Worm (Caenorhabditis elegans) whole organism, late embryonic: ENCODE data around the gene H38K22.6.

ENCODE experiments used
- C08G9.2 ChIP-seq: sonication (generic microtip); optimal IDR thresholded peaks from 2 replicates; lab custom pipeline; 2016; ENCODE audit warnings: mild to moderate bottlenecking, missing genetic modification characterization, moderate library complexity, missing compliant biosample characterization
- C38D4.7 ChIP-seq: fragments of 200-800 bp; sonication (Bioruptor generic); optimal IDR thresholded peaks from 2 replicates; lab custom pipeline; 2018; ENCODE audit warnings: mild to moderate bottlenecking, missing genetic modification characterization, moderate library complexity, missing compliant biosample characterization
- F13H6.1 ChIP-seq: sonication (generic microtip); optimal IDR thresholded peaks from 2 replicates; lab custom pipeline; 2016; ENCODE audit warnings: missing genetic modification characterization, missing compliant biosample characterization
- K09A11.1 ChIP-seq: sonication (generic microtip); optimal IDR thresholded peaks from 2 replicates; lab custom pipeline; 2017; ENCODE audit warnings: antibody characterized with exemption, mild to moderate bottlenecking, missing genetic modification characterization, missing compliant biosample characterization; ENCODE audit not compliant: insufficient read depth
- T23F11.4 ChIP-seq: fragments of 200-800 bp; sonication (Bioruptor generic); optimal IDR thresholded peaks from 2 replicates; lab custom pipeline; 2018; ENCODE audit warnings: mild to moderate bottlenecking, missing genetic modification characterization, missing compliant biosample characterization
- ahr-1 ChIP-seq: sonication (generic microtip); optimal IDR thresholded peaks from 2 replicates; lab custom pipeline; 2016; ENCODE audit warnings: missing genetic modification characterization, missing compliant biosample characterization
- ceh-18 ChIP-seq: sonication (generic microtip); optimal IDR thresholded peaks from 2 replicates; lab custom pipeline; 2016; ENCODE audit warnings: missing genetic modification characterization, missing compliant biosample characterization
- ceh-19 ChIP-seq: fragments of 200-800 bp; sonication (Bioruptor generic); optimal IDR thresholded peaks from 2 replicates; lab custom pipeline; 2018; ENCODE audit warnings: mild to moderate bottlenecking, missing genetic modification characterization, missing compliant biosample characterization
- ceh-2 ChIP-seq: sonication (generic microtip); optimal IDR thresholded peaks from 2 replicates; lab custom pipeline; 2016; ENCODE audit warnings: missing genotype, missing genetic modification characterization, missing compliant biosample characterization
- ceh-22 ChIP-seq: sonication (generic microtip); optimal IDR thresholded peaks from 2 replicates; lab custom pipeline; 2017; ENCODE audit warnings: missing biosample characterization, missing genetic modification characterization
- ceh-24 ChIP-seq: sonication (generic microtip); optimal IDR thresholded peaks from 2 replicates; lab custom pipeline; 2016; ENCODE audit warnings: mild to moderate bottlenecking, missing genetic modification characterization, missing compliant biosample characterization
- ceh-31 ChIP-seq: sonication (generic microtip); optimal IDR thresholded peaks from 2 replicates; lab custom pipeline; 2016; ENCODE audit warnings: missing genetic modification characterization, missing compliant biosample characterization
- ceh-34 ChIP-seq: sonication (generic microtip); optimal IDR thresholded peaks from 2 replicates; lab custom pipeline; 2016; ENCODE audit warnings: mild to moderate bottlenecking, missing genetic modification characterization, missing compliant biosample characterization
- ceh-6 ChIP-seq: fragments of 200-800 bp; sonication (Bioruptor generic); optimal IDR thresholded peaks from 2 replicates; lab custom pipeline; 2018; ENCODE audit warnings: mild to moderate bottlenecking, missing genetic modification characterization, missing compliant biosample characterization
- che-1 ChIP-seq: sonication (generic microtip); optimal IDR thresholded peaks from 2 replicates; lab custom pipeline; 2016; ENCODE audit warnings: mild to moderate bottlenecking, missing genetic modification characterization, missing compliant biosample characterization
- dmd-4 ChIP-seq: sonication (generic microtip); optimal IDR thresholded peaks from 2 replicates; lab custom pipeline; 2016; ENCODE audit warnings: borderline replicate concordance, missing genetic modification characterization, missing compliant biosample characterization
- dve-1 ChIP-seq: sonication (generic microtip); optimal IDR thresholded peaks from 2 replicates; lab custom pipeline; 2017; ENCODE audit warnings: antibody characterized with exemption, mild to moderate bottlenecking, missing genetic modification characterization, missing compliant biosample characterization
- elt-4 ChIP-seq: sonication (generic microtip); optimal IDR thresholded peaks from 2 replicates; lab custom pipeline; 2016; ENCODE audit warnings: missing genetic modification characterization, missing compliant biosample characterization
- ets-4 ChIP-seq: sonication (generic microtip); optimal IDR thresholded peaks from 2 replicates; lab custom pipeline; 2016; ENCODE audit warnings: missing genetic modification characterization, missing compliant biosample characterization
- eyg-1 ChIP-seq: sonication (generic microtip); optimal IDR thresholded peaks from 2 replicates; lab custom pipeline; 2016; ENCODE audit warnings: missing genotype, missing genetic modification characterization, missing compliant biosample characterization
- fax-1 ChIP-seq: sonication (generic microtip); optimal IDR thresholded peaks from 2 replicates; lab custom pipeline; 2016; ENCODE audit warnings: missing genotype, missing genetic modification characterization, missing compliant biosample characterization
- fkh-6 ChIP-seq: sonication (generic microtip); optimal IDR thresholded peaks from 2 replicates; lab custom pipeline; 2016; ENCODE audit warnings: missing genetic modification characterization, missing compliant biosample characterization
- hlh-13 ChIP-seq: fragments of 200-800 bp; sonication (Bioruptor generic); optimal IDR thresholded peaks from 2 replicates; lab custom pipeline; 2018; ENCODE audit warnings: mild to moderate bottlenecking, missing genetic modification characterization, missing compliant biosample characterization
- hlh-15 ChIP-seq: sonication (generic microtip); optimal IDR thresholded peaks from 2 replicates; lab custom pipeline; 2016; ENCODE audit warnings: missing genetic modification characterization, missing compliant biosample characterization
- hlh-30 ChIP-seq: sonication (generic microtip); optimal IDR thresholded peaks from 2 replicates; lab custom pipeline; 2017; ENCODE audit warnings: antibody characterized with exemption, missing genetic modification characterization, missing compliant biosample characterization; ENCODE audit not compliant: insufficient read depth
- hlh-6 ChIP-seq: sonication (generic microtip); optimal IDR thresholded peaks from 2 replicates; lab custom pipeline; 2016; ENCODE audit warnings: missing genotype, missing genetic modification characterization, missing compliant biosample characterization
- hlh-8 ChIP-seq: sonication (generic microtip); optimal IDR thresholded peaks from 2 replicates; lab custom pipeline; 2016; ENCODE audit warnings: missing genotype, missing genetic modification characterization, missing compliant biosample characterization
- lin-11 ChIP-seq: fragments of 200-800 bp; sonication (Bioruptor generic); optimal IDR thresholded peaks from 2 replicates; lab custom pipeline; 2018; ENCODE audit warnings: mild to moderate bottlenecking, missing genetic modification characterization, missing compliant biosample characterization
- madf-2 ChIP-seq: sonication (generic microtip); optimal IDR thresholded peaks from 2 replicates; lab custom pipeline; 2017; ENCODE audit warnings: missing genetic modification characterization, missing compliant biosample characterization
- nhr-11 ChIP-seq: fragments of 150-350 bp; optimal IDR thresholded peaks from 2 replicates; lab custom pipeline; 2014; ENCODE audit warnings: missing biosample characterization, missing genetic modification characterization
- nhr-232 ChIP-seq: sonication (generic microtip); optimal IDR thresholded peaks from 2 replicates; lab custom pipeline; 2016; ENCODE audit warnings: missing genetic modification characterization, missing compliant biosample characterization
- npax-4 ChIP-seq: sonication (generic microtip); optimal IDR thresholded peaks from 2 replicates; lab custom pipeline; 2016; ENCODE audit warnings: missing genetic modification characterization, missing compliant biosample characterization
- pag-3 ChIP-seq: sonication (generic microtip); optimal IDR thresholded peaks from 2 replicates; lab custom pipeline; 2016; ENCODE audit warnings: missing compliant biosample characterization, missing genetic modification characterization, borderline replicate concordance
- pat-9 ChIP-seq: fragments of 200-800 bp; sonication (Bioruptor generic); optimal IDR thresholded peaks from 2 replicates; lab custom pipeline; 2018; ENCODE audit warnings: mild to moderate bottlenecking, missing genetic modification characterization, moderate library complexity, missing compliant biosample characterization
- pax-1 ChIP-seq: fragments of 150-350 bp; optimal IDR thresholded peaks from 2 replicates; lab custom pipeline; 2014; ENCODE audit warnings: missing biosample characterization, missing genetic modification characterization
- pha-2 ChIP-seq: sonication (generic microtip); optimal IDR thresholded peaks from 2 replicates; lab custom pipeline; 2017; ENCODE audit warnings: mild to moderate bottlenecking, missing genetic modification characterization, missing compliant biosample characterization
- pha-4 ChIP-seq: fragments of 150-350 bp; optimal IDR thresholded peaks from 2 replicates; lab custom pipeline; 2018; ENCODE audit warnings: missing biosample characterization, missing genetic modification reagents, missing genetic modification characterization
- rnt-1 ChIP-seq: sonication (generic microtip); optimal IDR thresholded peaks from 2 replicates; lab custom pipeline; 2016; ENCODE audit warnings: missing genetic modification characterization, missing compliant biosample characterization
- sdc-2 ChIP-seq: sonication (generic microtip); optimal IDR thresholded peaks from 2 replicates; lab custom pipeline; 2016; ENCODE audit warnings: missing genotype, missing genetic modification characterization, missing compliant biosample characterization
- sox-4 ChIP-seq: sonication (generic microtip); optimal IDR thresholded peaks from 2 replicates; lab custom pipeline; 2017; ENCODE audit warnings: mild to moderate bottlenecking, missing genetic modification characterization, inconsistent platforms, missing compliant biosample characterization
- syd-9 ChIP-seq: sonication (generic microtip); optimal IDR thresholded peaks from 2 replicates; lab custom pipeline; 2016; ENCODE audit warnings: mild to moderate bottlenecking, missing genetic modification characterization, moderate library complexity, missing compliant biosample characterization
- tbx-2 ChIP-seq: sonication (generic microtip); optimal IDR thresholded peaks from 2 replicates; lab custom pipeline; 2016; ENCODE audit warnings: missing genetic modification characterization, missing compliant biosample characterization
- unc-3 ChIP-seq, 2 experiments: fragments of 200-800 bp in 1 of 2; sonication (Bioruptor generic) in 1 of 2; sonication (generic microtip) in 1 of 2; conservative IDR thresholded peaks in 1 of 2; optimal IDR thresholded peaks in 1 of 2; 2 replicates each; pipeline versions ENCODE4 v1.3.6 to Lab custom; 2016 to 2022; ENCODE audit warnings: missing compliant biosample characterization in 2 of 2, missing genetic modification characterization in 2 of 2, missing genetic modification reagents in 1 of 2
- unc-42 ChIP-seq: sonication (generic microtip); optimal IDR thresholded peaks from 2 replicates; lab custom pipeline; 2016; ENCODE audit warnings: missing genotype, missing genetic modification characterization, missing compliant biosample characterization
- unc-86 ChIP-seq: sonication (generic microtip); optimal IDR thresholded peaks from 2 replicates; lab custom pipeline; 2016; ENCODE audit warnings: missing genetic modification characterization, missing compliant biosample characterization
- ztf-16 ChIP-seq: sonication (generic microtip); optimal IDR thresholded peaks from 2 replicates; lab custom pipeline; 2017; ENCODE audit warnings: missing genetic modification characterization, missing compliant biosample characterization

The H38K22.6 gene

DNA sequence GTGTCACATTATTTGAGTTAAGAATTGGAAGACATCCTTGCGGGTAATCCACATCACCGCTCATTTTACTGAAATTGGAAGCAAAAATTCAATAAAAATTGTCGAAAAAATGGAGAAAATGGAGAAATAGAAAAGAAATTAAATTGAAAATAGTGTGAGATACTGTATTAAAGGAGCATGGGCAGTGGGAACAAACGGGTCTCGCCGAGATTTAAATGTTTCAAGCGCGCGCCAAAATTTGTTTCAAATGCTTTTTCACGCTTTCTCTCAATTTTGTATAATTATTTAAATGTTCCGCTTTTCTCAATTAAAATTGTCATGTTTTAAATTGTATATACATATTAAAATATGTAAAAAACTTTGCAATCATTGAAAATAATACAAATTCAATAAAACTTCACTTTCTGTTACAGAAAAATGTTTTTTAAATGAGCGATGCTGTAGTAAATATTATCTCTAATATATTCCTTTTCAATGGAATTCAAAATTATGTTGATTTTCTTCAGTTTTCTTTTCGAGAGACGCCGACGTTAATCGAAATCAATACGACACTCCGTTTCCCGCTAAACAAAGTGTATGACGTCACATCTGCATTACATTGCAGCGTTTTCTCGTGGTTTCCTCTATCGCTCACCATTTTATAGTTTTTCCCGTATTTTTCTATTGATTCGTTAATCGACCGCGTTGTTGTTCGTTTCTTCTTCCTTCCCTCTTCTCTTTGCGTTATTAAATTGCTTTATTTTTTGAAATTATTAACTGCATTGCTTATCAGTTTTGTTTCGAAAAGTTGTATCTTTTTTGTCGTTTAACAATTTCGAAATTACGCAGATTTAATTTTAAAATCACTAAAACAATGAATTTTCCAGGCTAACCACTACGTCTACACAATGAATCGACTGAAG lies 6.9 kb upstream of the H38K22.6 start, which contains the start of the genes evl-14 and dcn-1 (continued):
- TF ChIP-seq pag-3 = no peak
- TF ChIP-seq ceh-22 (tag; lab: Kevin White, UChicago) = no peak
- TF ChIP-seq ahr-1 (tag; lab: Kevin White, UChicago) = no peak
- TF ChIP-seq hlh-8 (tag; lab: Kevin White, UChicago) = no peak
- TF ChIP-seq unc-3 (GFP tag; conservative IDR thresholded peaks at IDR 0.05; lab: Robert Waterston, UW) = no peak
- no peak for TF ChIP-seq unc-3 (tag; optimal IDR thresholded peaks at IDR 0.05; lab: Kevin White, UChicago)
- no peak for TF ChIP-seq ceh-19 (GFP tag; lab: Kevin White, UChicago)
- TF ChIP-seq ceh-18 = no peak
- TF ChIP-seq ets-4 (tag; lab: Kevin White, UChicago) = no peak
- peak; percentile 58 for TF ChIP-seq ceh-31
- TF ChIP-seq C38D4.7 (GFP tag; lab: Kevin White, UChicago) = no peak
- TF ChIP-seq dve-1 (tag; lab: Kevin White, UChicago) = no peak
- no peak for TF ChIP-seq ztf-16 (tag; lab: Kevin White, UChicago)
- TF ChIP-seq npax-4 (tag; lab: Kevin White, UChicago) = no peak
- TF ChIP-seq hlh-15 = no peak
- no peak for TF ChIP-seq eyg-1 (tag; lab: Kevin White, UChicago)
- TF ChIP-seq unc-42 (tag; lab: Kevin White, UChicago) = no peak
- TF ChIP-seq hlh-13 (GFP tag; lab: Kevin White, UChicago) = no peak
- no peak for TF ChIP-seq T23F11.4 (GFP tag; lab: Kevin White, UChicago)
- no peak for TF ChIP-seq ceh-6 (GFP tag; lab: Kevin White, UChicago)
- TF ChIP-seq sox-4 (tag; lab: Kevin White, UChicago) = no peak
- TF ChIP-seq F13H6.1 (tag; lab: Kevin White, UChicago) = no peak
- TF ChIP-seq hlh-30 = peak; percentile 63
- no peak for TF ChIP-seq hlh-6 (tag; lab: Kevin White, UChicago)
- TF ChIP-seq sdc-2 (tag; lab: Kevin White, UChicago) = no peak
- TF ChIP-seq elt-4 (tag; lab: Kevin White, UChicago) = no peak
- no peak for TF ChIP-seq lin-11 (tag; lab: Kevin White, UChicago)
- TF ChIP-seq madf-2 (tag; lab: Kevin White, UChicago) = no peak
- no peak for TF ChIP-seq rnt-1 (tag; lab: Kevin White, UChicago)
- TF ChIP-seq pax-1 (tag; lab: Kevin White, UChicago) = peak; percentile 67
- peak; percentile 15 for TF ChIP-seq tbx-2 (tag; lab: Kevin White, UChicago)
- TF ChIP-seq pat-9 (tag; lab: Kevin White, UChicago) = no peak
- TF ChIP-seq pha-4 (tag; lab: Kevin White, UChicago) = no peak
- no peak for TF ChIP-seq nhr-11 (tag; lab: Kevin White, UChicago)
- no peak for TF ChIP-seq fax-1 (tag; lab: Kevin White, UChicago)
- TF ChIP-seq fkh-6 = no peak
- no peak for TF ChIP-seq pha-2 (tag; lab: Kevin White, UChicago)
- no peak for TF ChIP-seq syd-9 (tag; lab: Kevin White, UChicago)
- TF ChIP-seq dmd-4 (tag; lab: Kevin White, UChicago) = no peak
- TF ChIP-seq K09A11.1 (tag; lab: Kevin White, UChicago) = no peak
- TF ChIP-seq ceh-24 (tag; lab: Kevin White, UChicago) = no peak
- TF ChIP-seq C08G9.2 (tag; lab: Kevin White, UChicago) = no peak
- TF ChIP-seq ceh-34 (tag; lab: Kevin White, UChicago) = no peak
- no peak for TF ChIP-seq ceh-2
- TF ChIP-seq unc-86 (tag; lab: Kevin White, UChicago) = no peak
- TF ChIP-seq nhr-232 (tag; lab: Kevin White, UChicago) = no peak
- no peak for TF ChIP-seq che-1
